Fruit fly (Drosophila melanogaster): ENCODE data around the gene eEF1gamma.

The eEF1gamma gene

dm6 chr3R:29207012-29207656 lies 12.8 kb upstream of the eEF1gamma start (continued):
- TF ChIP-seq CG7928 (GFP tag; optimal IDR thresholded peaks at IDR 0.05): peak; percentile 11
- peak; percentile 76 for TF ChIP-seq Aef1 (GFP tag; IDR thresholded peaks at IDR 0.05)
- TF ChIP-seq caup (GFP tag; optimal IDR thresholded peaks at IDR 0.05; ENCODE audit: severe bottlenecking): peak; percentile 54
- TF ChIP-seq CG2129 (GFP tag; IDR thresholded peaks at IDR 0.05; ENCODE audit: partially characterized antibody): no peak
- no peak for TF ChIP-seq CG10565 (GFP tag; optimal IDR thresholded peaks at IDR 0.05)
- peak; percentile 55 for TF ChIP-seq Dek (tag; optimal IDR thresholded peaks at IDR 0.05)
- TF ChIP-seq CG2116 (GFP tag; optimal IDR thresholded peaks at IDR 0.05): no peak
- no peak for TF ChIP-seq Hr78 (GFP tag; optimal IDR thresholded peaks at IDR 0.05)
- TF ChIP-seq CG18262 (tag; optimal IDR thresholded peaks at IDR 0.05): peak; percentile 39
- peak; percentile 66; the same call in 2 of the 3 replicates for TF ChIP-seq ase (GFP tag; IDR thresholded peaks at IDR 0.05)
- peak; percentile 57 for TF ChIP-seq stc (GFP tag; IDR thresholded peaks at IDR 0.05)
- peak; percentile 32; the same call in 1 of the 2 replicates for TF ChIP-seq CG10959 (GFP tag; IDR thresholded peaks at IDR 0.05)
- peak; percentile 56; the same call in 1 of the 2 replicates for TF ChIP-seq sens-2 (GFP tag; IDR thresholded peaks at IDR 0.05)
- no peak for TF ChIP-seq Scr (GFP tag; IDR thresholded peaks at IDR 0.05; ENCODE audit: partially characterized antibody)
- TF ChIP-seq CG15601 (tag; optimal IDR thresholded peaks at IDR 0.05): peak; percentile 35
- no peak for TF ChIP-seq rib (GFP tag; IDR thresholded peaks at IDR 0.05)
- 0 out of 2 replicates have a peak, but pooled peaks have one; percentile 34 for TF ChIP-seq gsb (GFP tag; IDR thresholded peaks at IDR 0.05)
- peak; percentile 72 for TF ChIP-seq Awh (GFP tag; IDR thresholded peaks at IDR 0.05)
- no peak for TF ChIP-seq zfh2 (GFP tag; optimal IDR thresholded peaks at IDR 0.05)
- peak; percentile 21 for TF ChIP-seq CG13894 (tag; optimal IDR thresholded peaks at IDR 0.05)
- TF ChIP-seq mirr (GFP tag; optimal IDR thresholded peaks at IDR 0.05): no peak
- no peak for TF ChIP-seq CG16779 (GFP tag; IDR thresholded peaks at IDR 0.05)
- TF ChIP-seq Hmr (GFP tag; optimal IDR thresholded peaks at IDR 0.05): peak; percentile 36
- peak; percentile 57 for TF ChIP-seq Sox100B (GFP tag; optimal IDR thresholded peaks at IDR 0.05)
- peak; percentile 78 for TF ChIP-seq lmd (GFP tag; IDR thresholded peaks at IDR 0.05)
- peak; percentile 61 for TF ChIP-seq CG32532 (GFP tag; IDR thresholded peaks at IDR 0.05)
- peak; percentile 3 for TF ChIP-seq zen (tag; optimal IDR thresholded peaks at IDR 0.05)
- peak; percentile 62 for TF ChIP-seq E2f1 (GFP tag; IDR thresholded peaks at IDR 0.05)
- no peak for TF ChIP-seq run (tag; optimal IDR thresholded peaks at IDR 0.05)
- peak; percentile 56 for TF ChIP-seq tap (tag; optimal IDR thresholded peaks at IDR 0.05)
- TF ChIP-seq Pdp1 (GFP tag; optimal IDR thresholded peaks at IDR 0.05): peak in 1 of 2 experiments; percentile 31
- TF ChIP-seq CG17359 (tag; optimal IDR thresholded peaks at IDR 0.05): peak; percentile 72
- peak; percentile 33 for TF ChIP-seq sqz (GFP tag; optimal IDR thresholded peaks at IDR 0.05)
- TF ChIP-seq Dip3 (GFP tag; optimal IDR thresholded peaks at IDR 0.05): no peak
- TF ChIP-seq CG6254 (GFP tag; optimal IDR thresholded peaks at IDR 0.05): peak; percentile 28
- TF ChIP-seq Vsx1 (GFP tag; optimal IDR thresholded peaks at IDR 0.05): peak; percentile 19
- TF ChIP-seq gsb-n (tag; optimal IDR thresholded peaks at IDR 0.05): peak; percentile 42
- TF ChIP-seq CG14710 (tag; optimal IDR thresholded peaks at IDR 0.05): peak; percentile 23
- TF ChIP-seq CG31224 (GFP tag; IDR thresholded peaks at IDR 0.05): no peak
- no peak for TF ChIP-seq Hey (tag; optimal IDR thresholded peaks at IDR 0.05)
- TF ChIP-seq Six4 (GFP tag; optimal IDR thresholded peaks at IDR 0.05): peak; percentile 11
- TF ChIP-seq trem (tag; optimal IDR thresholded peaks at IDR 0.05): no peak
- peak; percentile 60 for TF ChIP-seq phol (tag; optimal IDR thresholded peaks at IDR 0.05)
- TF ChIP-seq Dfd (GFP tag; optimal IDR thresholded peaks at IDR 0.05): no peak
- peak; percentile 48 for TF ChIP-seq sens (GFP tag)
- no peak for TF ChIP-seq da (GFP tag; optimal IDR thresholded peaks at IDR 0.05)
- TF ChIP-seq fru (optimal IDR thresholded peaks at IDR 0.05): no peak
- peak; percentile 47; the same call in 1 of the 2 replicates for TF ChIP-seq CG11247 (GFP tag; IDR thresholded peaks at IDR 0.05)
- no peak for TF ChIP-seq CG31388 (GFP tag; optimal IDR thresholded peaks at IDR 0.05)
- 0 out of 2 replicates have a peak, but pooled peaks have one; percentile 40 for TF ChIP-seq dimm (GFP tag; IDR thresholded peaks at IDR 0.05)

Data from whole organism, embryonic.